Worm (Caenorhabditis elegans): ENCODE data around the gene F35C11.3.

The F35C11.3 gene

DNA sequence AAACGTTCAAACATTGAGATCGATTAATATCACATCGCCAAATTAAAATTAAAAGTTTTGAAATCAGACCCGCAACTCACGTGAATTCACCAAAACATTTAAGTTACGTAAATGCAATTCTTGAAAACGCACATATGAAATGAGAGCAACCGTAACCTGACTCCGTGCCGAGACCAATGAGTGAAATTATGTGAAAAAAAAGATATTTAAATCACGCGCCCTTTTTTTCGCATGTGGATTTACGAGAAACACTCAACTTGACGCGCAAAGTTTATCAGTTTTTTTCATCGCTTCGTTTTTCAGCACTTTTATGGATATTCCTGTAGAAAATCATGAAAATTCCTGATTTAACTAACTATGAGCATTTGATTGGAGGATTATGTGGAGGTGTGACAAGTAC, 29.5 kb downstream of the F35C11.3 start, which contains the start of the genes gei-14 and slc-25A32:
Gene gei-14, minus strand, starts transcription at position 175 of the 400 bp plus-strand sequence.
Gene slc-25A32, plus strand, starts transcription at position 242 of the 400 bp plus-strand sequence.
- no peak for TF ChIP-seq sptf-1 (tag; optimal IDR thresholded peaks at IDR 0.05)
- TF ChIP-seq lsy-2 (tag; optimal IDR thresholded peaks at IDR 0.05), result peak; percentile 70
- no peak for TF ChIP-seq lin-13 (tag; optimal IDR thresholded peaks at IDR 0.05)
- TF ChIP-seq snpc-4 (tag; optimal IDR thresholded peaks at IDR 0.05), result no peak

DNA sequence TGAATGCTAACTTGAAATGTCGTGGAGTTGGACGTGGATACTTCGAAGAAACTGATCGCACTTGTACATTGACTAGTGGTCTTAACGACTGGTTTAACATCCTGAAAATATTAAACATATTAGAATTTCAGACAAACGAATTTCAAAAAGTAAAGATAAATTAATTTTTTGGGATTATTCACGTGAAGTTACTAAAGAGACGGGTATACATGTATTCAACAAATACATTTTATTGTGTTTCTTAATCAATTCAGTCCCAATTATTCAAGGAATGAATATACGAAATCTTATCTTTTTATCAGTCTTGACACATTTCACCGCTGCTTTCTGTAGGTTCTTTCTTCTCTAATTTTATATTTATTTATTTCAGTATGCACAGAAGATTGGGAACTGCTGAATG, 31.8 kb downstream of the F35C11.3 start, which contains the start of the genes mrpl-10 and clec-142:
Gene mrpl-10, minus strand, starts transcription at position 101 of the 400 bp plus-strand sequence.
Gene clec-142, plus strand, starts transcription at position 264 of the 400 bp plus-strand sequence.
- no peak for TF ChIP-seq elt-1 (tag; optimal IDR thresholded peaks at IDR 0.05; ENCODE audit: borderline replicate concordance, insufficient read depth)
- TF ChIP-seq nhr-237 (tag; optimal IDR thresholded peaks at IDR 0.05), result no peak
- no peak for TF ChIP-seq ceh-39 (tag; optimal IDR thresholded peaks at IDR 0.05)
- TF ChIP-seq lin-32 (GFP tag; optimal IDR thresholded peaks at IDR 0.05), result no peak
- TF ChIP-seq tbx-8 (GFP tag; optimal IDR thresholded peaks at IDR 0.05), result no peak
- TF ChIP-seq unc-39 (tag; optimal IDR thresholded peaks at IDR 0.05), result no peak
- TF ChIP-seq mep-1 (tag; optimal IDR thresholded peaks at IDR 0.05), result no peak
- TF ChIP-seq bed-3 (GFP tag; optimal IDR thresholded peaks at IDR 0.05), result no peak
- TF ChIP-seq unc-120 (tag; optimal IDR thresholded peaks at IDR 0.05; ENCODE audit: poor library complexity, severe bottlenecking), result no peak
- TF ChIP-seq nhr-2 (tag; optimal IDR thresholded peaks at IDR 0.05), result no peak
- TF ChIP-seq pha-4 (tag; optimal IDR thresholded peaks at IDR 0.05), result no peak
- TF ChIP-seq zip-8 (tag; optimal IDR thresholded peaks at IDR 0.05), result no peak
- TF ChIP-seq nhr-28 (tag; optimal IDR thresholded peaks at IDR 0.05), result no peak
- no peak for TF ChIP-seq unc-62 (GFP tag; optimal IDR thresholded peaks at IDR 0.05)
- TF ChIP-seq ces-1 (GFP tag; optimal IDR thresholded peaks at IDR 0.05), result no peak

DNA sequence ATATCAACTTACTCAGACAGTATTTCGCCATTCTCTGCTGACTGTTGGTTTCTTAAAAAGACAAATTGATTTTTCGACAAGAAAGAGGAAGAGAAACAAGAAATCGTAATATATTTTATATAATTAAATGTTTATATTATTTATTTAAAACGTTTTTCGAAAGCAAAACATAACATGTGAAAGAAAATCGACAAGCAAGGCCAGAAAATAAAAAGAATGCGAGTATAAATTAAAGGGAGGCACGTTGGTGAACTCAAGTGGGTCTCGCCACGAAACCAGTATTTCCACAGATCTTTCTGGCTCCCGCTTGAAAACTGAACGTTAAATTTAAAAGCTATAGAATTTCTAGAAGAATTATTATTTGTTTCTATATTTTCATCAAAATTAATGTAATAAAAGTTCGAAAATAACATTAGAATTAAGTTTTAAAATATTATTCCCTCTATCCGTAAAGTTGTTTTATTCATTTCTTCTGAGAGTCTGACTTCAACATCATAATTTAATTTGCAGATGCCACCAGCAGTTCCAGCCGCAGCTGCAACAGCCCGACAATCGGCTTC, 36.7 kb downstream of the F35C11.3 start, which contains the start of the genes nst-1 and cct-4:
Gene nst-1, minus strand, starts transcription at position 51 of the 560 bp plus-strand sequence.
Gene cct-4, plus strand, starts transcription at position 510 of the 560 bp plus-strand sequence.
- TF ChIP-seq nhr-237 (tag; optimal IDR thresholded peaks at IDR 0.05), result peak; percentile 22
- peak; percentile 32 for TF ChIP-seq lsy-2 (tag; optimal IDR thresholded peaks at IDR 0.05)
- peak; percentile 39 for TF ChIP-seq ces-1 (GFP tag; optimal IDR thresholded peaks at IDR 0.05)
- peak; percentile 28 for TF ChIP-seq mep-1 (tag; optimal IDR thresholded peaks at IDR 0.05)
- TF ChIP-seq lin-13 (tag; optimal IDR thresholded peaks at IDR 0.05), result no peak
- no peak for TF ChIP-seq pha-4 (tag; optimal IDR thresholded peaks at IDR 0.05)

- no peak for TF ChIP-seq nhr-237 (tag; optimal IDR thresholded peaks at IDR 0.05)
- TF ChIP-seq blmp-1 (tag; optimal IDR thresholded peaks at IDR 0.05), result no peak
- TF ChIP-seq nhr-12 (tag; optimal IDR thresholded peaks at IDR 0.05), result no peak
- no peak for TF ChIP-seq unc-120 (tag; optimal IDR thresholded peaks at IDR 0.05; ENCODE audit: poor library complexity, severe bottlenecking)
- no peak for TF ChIP-seq M03D4.4 (tag; optimal IDR thresholded peaks at IDR 0.05)
- no peak for TF ChIP-seq sptf-1 (tag; optimal IDR thresholded peaks at IDR 0.05)
- TF ChIP-seq tbx-8 (GFP tag; optimal IDR thresholded peaks at IDR 0.05), result no peak
- TF ChIP-seq pha-4 (tag; optimal IDR thresholded peaks at IDR 0.05), result no peak
- TF ChIP-seq zip-8 (tag; optimal IDR thresholded peaks at IDR 0.05), result no peak
- no peak for TF ChIP-seq ces-1 (GFP tag; optimal IDR thresholded peaks at IDR 0.05)
- no peak for TF ChIP-seq snpc-4 (tag; optimal IDR thresholded peaks at IDR 0.05)
- TF ChIP-seq unc-62 (GFP tag; optimal IDR thresholded peaks at IDR 0.05), result no peak
- no peak for TF ChIP-seq ceh-43 (GFP tag; optimal IDR thresholded peaks at IDR 0.05)
- TF ChIP-seq lin-13 (tag; optimal IDR thresholded peaks at IDR 0.05), result no peak
- no peak for TF ChIP-seq cnd-1 (tag; optimal IDR thresholded peaks at IDR 0.05)
- no peak for TF ChIP-seq nhr-2 (tag; optimal IDR thresholded peaks at IDR 0.05)
- TF ChIP-seq elt-3 (tag; optimal IDR thresholded peaks at IDR 0.05), result no peak
- no peak for TF ChIP-seq mep-1 (tag; optimal IDR thresholded peaks at IDR 0.05)
- TF ChIP-seq bed-3 (GFP tag; optimal IDR thresholded peaks at IDR 0.05), result no peak
- no peak for TF ChIP-seq ceh-83 (GFP tag; optimal IDR thresholded peaks at IDR 0.05)
Measured at ce11 chrII:8295296-8295695, 48.7 kb downstream of the F35C11.3 start, which contains the start of gene nlp-55. nlp-55 (minus strand) TSS chrII:8295396.
